Worm (Caenorhabditis elegans): Measurements from ENCODE around the gene K07F5.17.

K07F5.17 gene

DNA sequence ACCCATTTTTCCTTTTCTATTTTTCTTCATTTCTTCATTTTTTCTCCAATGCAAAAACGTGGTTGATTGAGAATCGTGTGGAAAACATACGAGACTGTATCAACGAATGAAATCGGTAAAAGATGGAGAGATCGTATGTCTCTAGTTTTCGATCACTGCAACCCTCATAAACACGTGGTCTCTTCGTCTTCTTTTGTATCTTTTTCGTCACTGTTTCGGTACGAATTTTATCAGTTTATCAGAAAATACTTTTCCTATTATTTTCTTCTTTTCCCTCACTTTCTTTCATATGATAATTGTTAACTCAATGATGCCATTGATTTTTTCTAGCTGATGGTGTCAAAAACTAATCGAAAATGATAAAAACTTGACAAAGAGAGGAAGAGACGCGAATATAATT, 33.5 kb downstream of the K07F5.17 start:
- no peak for TF ChIP-seq nfya-1 (tag; optimal IDR thresholded peaks at IDR 0.05; ENCODE audit: insufficient read depth)
- TF ChIP-seq snpc-4 (tag; optimal IDR thresholded peaks at IDR 0.05), result no peak
- no peak for TF ChIP-seq zag-1 (tag; optimal IDR thresholded peaks at IDR 0.05)
- TF ChIP-seq nhr-23 (tag; optimal IDR thresholded peaks at IDR 0.05), result peak; percentile 58
- TF ChIP-seq lsy-12 (tag; optimal IDR thresholded peaks at IDR 0.05), result no peak
- no peak for TF ChIP-seq mdl-1 (tag; optimal IDR thresholded peaks at IDR 0.05)
- TF ChIP-seq egl-27 (tag; optimal IDR thresholded peaks at IDR 0.05), result no peak
- no peak for TF ChIP-seq unc-62 (GFP tag; optimal IDR thresholded peaks at IDR 0.05)
- TF ChIP-seq nhr-77 (tag; optimal IDR thresholded peaks at IDR 0.05), result no peak
- TF ChIP-seq egl-5 (tag; optimal IDR thresholded peaks at IDR 0.05), result no peak
- TF ChIP-seq nhr-76 (tag; optimal IDR thresholded peaks at IDR 0.05), result peak; percentile 17
- TF ChIP-seq jun-1 (tag; optimal IDR thresholded peaks at IDR 0.05), result peak; percentile 70
- TF ChIP-seq R02D3.7 (tag; optimal IDR thresholded peaks at IDR 0.05), result no peak
- no peak for TF ChIP-seq ceh-9 (tag; optimal IDR thresholded peaks at IDR 0.05)
- TF ChIP-seq nhr-28 (tag; optimal IDR thresholded peaks at IDR 0.05), result no peak
- no peak for TF ChIP-seq fos-1 (tag; optimal IDR thresholded peaks at IDR 0.05)
- TF ChIP-seq ama-1 (optimal IDR thresholded peaks at IDR 0.05), result no peak
- no peak for TF ChIP-seq lin-15B (tag; optimal IDR thresholded peaks at IDR 0.05)
- TF ChIP-seq mml-1 (tag; optimal IDR thresholded peaks at IDR 0.05), result no peak
- TF ChIP-seq fkh-2 (tag; optimal IDR thresholded peaks at IDR 0.05), result no peak
- TF ChIP-seq unc-39 (tag; optimal IDR thresholded peaks at IDR 0.05), result no peak
- peak; percentile 87 for TF ChIP-seq nhr-43 (tag; optimal IDR thresholded peaks at IDR 0.05; ENCODE audit: poor library complexity, severe bottlenecking)
- TF ChIP-seq eor-1 (tag; optimal IDR thresholded peaks at IDR 0.05), result no peak
- no peak for TF ChIP-seq sea-2 (GFP tag; optimal IDR thresholded peaks at IDR 0.05)
- no peak for TF ChIP-seq hmg-11 (tag; optimal IDR thresholded peaks at IDR 0.05)
- no peak for TF ChIP-seq daf-12 (tag; optimal IDR thresholded peaks at IDR 0.05)
- no peak for TF ChIP-seq nhr-237 (tag; optimal IDR thresholded peaks at IDR 0.05)
- TF ChIP-seq fkh-10 (GFP tag; optimal IDR thresholded peaks at IDR 0.05), result no peak
- no peak for TF ChIP-seq nhr-11 (tag; optimal IDR thresholded peaks at IDR 0.05)
- peak; percentile 53 for TF ChIP-seq pha-4 (tag; optimal IDR thresholded peaks at IDR 0.05)
- TF ChIP-seq ceh-82 (tag; optimal IDR thresholded peaks at IDR 0.05), result no peak
- TF ChIP-seq ztf-11 (tag; optimal IDR thresholded peaks at IDR 0.05), result no peak
- TF ChIP-seq elt-3 (tag; optimal IDR thresholded peaks at IDR 0.05), result no peak
- no peak for TF ChIP-seq nhr-67 (tag; optimal IDR thresholded peaks at IDR 0.05)
- TF ChIP-seq ceh-16 (tag; optimal IDR thresholded peaks at IDR 0.05), result no peak
- peak; percentile 14 for TF ChIP-seq ceh-28 (tag; optimal IDR thresholded peaks at IDR 0.05)
- no peak for TF ChIP-seq lin-39 (tag; optimal IDR thresholded peaks at IDR 0.05)
- peak; percentile 47 for TF ChIP-seq nhr-25 (tag; optimal IDR thresholded peaks at IDR 0.05)
- TF ChIP-seq skn-1 (tag; optimal IDR thresholded peaks at IDR 0.05), result no peak
- peak; percentile 50 for TF ChIP-seq pqm-1 (tag; optimal IDR thresholded peaks at IDR 0.05)
- TF ChIP-seq tbx-2 (tag; optimal IDR thresholded peaks at IDR 0.05), result no peak
- no peak for TF ChIP-seq elt-1 (tag; optimal IDR thresholded peaks at IDR 0.05)
- TF ChIP-seq elt-2 (tag; optimal IDR thresholded peaks at IDR 0.05), result peak; percentile 81
- TF ChIP-seq aly-2 (tag; optimal IDR thresholded peaks at IDR 0.05), result no peak
- no peak for TF ChIP-seq ztf-4 (tag; optimal IDR thresholded peaks at IDR 0.05)
- no peak for TF ChIP-seq ZK546.5 (tag; optimal IDR thresholded peaks at IDR 0.05)
- TF ChIP-seq nhr-12 (tag; optimal IDR thresholded peaks at IDR 0.05), result no peak

DNA sequence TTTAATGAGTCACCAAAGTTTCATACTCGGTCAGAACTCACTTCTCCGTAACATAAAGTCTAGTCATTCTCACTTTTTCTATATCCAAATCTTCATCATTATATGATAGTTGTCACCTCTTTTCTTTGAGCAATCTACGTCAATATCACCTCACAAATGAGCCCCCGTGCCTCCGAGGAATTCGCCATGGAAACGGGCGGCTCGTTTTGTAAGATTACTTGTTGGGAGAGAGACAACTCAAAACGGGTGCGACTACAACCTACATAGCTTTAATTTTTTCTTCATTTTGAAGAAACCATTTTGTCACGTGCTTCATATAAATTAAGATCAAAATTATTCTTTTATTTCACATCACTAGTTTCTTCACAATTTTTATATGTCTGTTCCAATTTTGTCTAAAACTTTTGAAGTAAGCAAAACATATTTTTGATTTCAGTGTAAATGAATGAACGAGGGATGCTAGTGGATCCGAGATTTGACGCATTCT, 36.8 kb downstream of the K07F5.17 start, which contains the start of gene nhr-4:
Gene nhr-4 (plus strand): TSS at position 437 of the 487 bp plus-strand sequence.
- no peak for TF ChIP-seq nhr-12 (tag; optimal IDR thresholded peaks at IDR 0.05)
- no peak for TF ChIP-seq nhr-77 (tag; optimal IDR thresholded peaks at IDR 0.05)
- no peak for TF ChIP-seq mml-1 (tag; optimal IDR thresholded peaks at IDR 0.05)
- no peak for TF ChIP-seq ztf-4 (tag; optimal IDR thresholded peaks at IDR 0.05)
- no peak for TF ChIP-seq unc-39 (tag; optimal IDR thresholded peaks at IDR 0.05)
- TF ChIP-seq fos-1 (tag; optimal IDR thresholded peaks at IDR 0.05), result no peak
- no peak for TF ChIP-seq ceh-9 (tag; optimal IDR thresholded peaks at IDR 0.05)
- TF ChIP-seq jun-1 (tag; optimal IDR thresholded peaks at IDR 0.05), result no peak
- no peak for TF ChIP-seq nhr-28 (tag; optimal IDR thresholded peaks at IDR 0.05)
- TF ChIP-seq snpc-4 (tag; optimal IDR thresholded peaks at IDR 0.05), result no peak
- TF ChIP-seq nhr-25 (tag; optimal IDR thresholded peaks at IDR 0.05), result no peak
- no peak for TF ChIP-seq lin-39 (tag; optimal IDR thresholded peaks at IDR 0.05)
- no peak for TF ChIP-seq nhr-23 (tag; optimal IDR thresholded peaks at IDR 0.05)
- no peak for TF ChIP-seq elt-1 (tag; optimal IDR thresholded peaks at IDR 0.05)
- no peak for TF ChIP-seq lin-15B (tag; optimal IDR thresholded peaks at IDR 0.05)
- no peak for TF ChIP-seq lsy-12 (tag; optimal IDR thresholded peaks at IDR 0.05)
